Worm (Caenorhabditis elegans) whole organism, L4 larva: ENCODE measurements around the gene nhr-132.

ENCODE experiments used
- D1046.2 ChIP-seq: fragments of 200-800 bp; sonication (Bioruptor generic); IDR thresholded peaks from 2 replicates; pipeline ENCODE4 v1.3.6; 2022; ENCODE audit warnings: missing genetic modification characterization, missing compliant biosample characterization
- F10B5.3 ChIP-seq: sonication (generic microtip); optimal IDR thresholded peaks from 2 replicates; lab custom pipeline; 2016; ENCODE audit warnings: mild to moderate bottlenecking, missing genetic modification characterization, missing compliant biosample characterization
- R02D3.7 ChIP-seq: fragments of 150-350 bp; sonication (generic microtip); optimal IDR thresholded peaks from 3 replicates; lab custom pipeline; 2014; ENCODE audit warnings: missing biosample characterization, missing genetic modification characterization
- T20F7.1 ChIP-seq: fragments of 200-800 bp; sonication (Bioruptor generic); optimal IDR thresholded peaks from 2 replicates; lab custom pipeline; 2018; ENCODE audit warnings: mild to moderate bottlenecking, missing genetic modification characterization, missing compliant biosample characterization
- Y105C5A.15 ChIP-seq: fragments of 200-800 bp; sonication (Bioruptor generic); IDR thresholded peaks from 2 replicates; pipeline ENCODE4 v1.3.6; 2022; ENCODE audit warnings: missing genetic modification characterization, missing compliant biosample characterization
- Y5F2A.4 ChIP-seq: fragments of 200-800 bp; sonication (Bioruptor generic); optimal IDR thresholded peaks from 2 replicates; lab custom pipeline; 2018; ENCODE audit warnings: mild to moderate bottlenecking, missing genetic modification characterization, missing compliant biosample characterization
- ZK337.2 ChIP-seq: fragments of 200-800 bp; sonication (Bioruptor generic); IDR thresholded peaks from 2 replicates; pipeline ENCODE4 v1.3.6; 2022; ENCODE audit warnings: missing genetic modification reagents, missing genetic modification characterization, missing compliant biosample characterization
- arid-1 ChIP-seq: fragments of 200-800 bp; sonication (Bioruptor generic); conservative IDR thresholded peaks from 2 replicates; pipeline ENCODE4 v1.3.6; 2022; ENCODE audit warnings: missing genetic modification reagents, missing genetic modification characterization, missing compliant biosample characterization
- attf-4 ChIP-seq: sonication (generic microtip); optimal IDR thresholded peaks from 3 replicates; lab custom pipeline; 2017; ENCODE audit warnings: missing biosample characterization, missing genetic modification characterization
- ceh-20 ChIP-seq: fragments of 200-800 bp; sonication (Bioruptor generic); IDR thresholded peaks from 2 replicates; pipeline ENCODE4 v1.3.6; 2022; ENCODE audit warnings: missing genetic modification reagents, missing genetic modification characterization, missing compliant biosample characterization
- ceh-62 ChIP-seq: sonication (generic microtip); optimal IDR thresholded peaks from 2 replicates; lab custom pipeline; 2017; ENCODE audit warnings: missing biosample characterization, missing genetic modification characterization
- ces-1 ChIP-seq: fragments of 150-350 bp; sonication (generic microtip); optimal IDR thresholded peaks from 4 replicates; lab custom pipeline; 2014; ENCODE audit warnings: missing biosample characterization, missing genetic modification reagents, missing genetic modification characterization
- ctbp-1 ChIP-seq: fragments of 200-800 bp; sonication (Bioruptor generic); IDR thresholded peaks from 2 replicates; pipeline ENCODE4 v1.3.6; 2022; ENCODE audit warnings: missing genetic modification reagents, missing genetic modification characterization, missing compliant biosample characterization
- dmd-6 ChIP-seq: fragments of 200-800 bp; sonication (Bioruptor generic); IDR thresholded peaks from 2 replicates; pipeline ENCODE4 v1.3.6; 2022; ENCODE audit warnings: missing genetic modification reagents, missing genetic modification characterization, missing compliant biosample characterization
- dmd-8 ChIP-seq: fragments of 200-800 bp; sonication (Bioruptor generic); IDR thresholded peaks from 2 replicates; pipeline ENCODE4 v1.3.6; 2022; ENCODE audit warnings: missing genetic modification characterization, missing compliant biosample characterization
- dmd-9 ChIP-seq: fragments of 200-800 bp; sonication (Bioruptor generic); IDR thresholded peaks from 2 replicates; pipeline ENCODE4 v1.3.6; 2022; ENCODE audit warnings: missing genetic modification reagents, missing genetic modification characterization, missing compliant biosample characterization
- hif-1 ChIP-seq, 2 experiments: sonication (generic microtip); optimal IDR thresholded peaks; 2 replicates each; lab custom pipeline; 2016 to 2017; ENCODE audit warnings: missing compliant biosample characterization in 2 of 2, missing genetic modification characterization in 2 of 2, missing genetic modification reagents in 2 of 2, missing genotype in 2 of 2, mild to moderate bottlenecking in 1 of 2
- hlh-11 ChIP-seq: fragments of 200-800 bp; sonication (Bioruptor generic); optimal IDR thresholded peaks from 2 replicates; lab custom pipeline; 2018; ENCODE audit warnings: mild to moderate bottlenecking, missing genetic modification characterization, missing compliant biosample characterization
- hmg-1.1 ChIP-seq: fragments of 200-800 bp; sonication (Bioruptor generic); IDR thresholded peaks from 2 replicates; pipeline ENCODE4 v1.3.6; 2022; ENCODE audit warnings: missing genetic modification reagents, missing genetic modification characterization, missing compliant biosample characterization
- jun-1 ChIP-seq: fragments of 150-350 bp; optimal IDR thresholded peaks from 2 replicates; lab custom pipeline; 2014; ENCODE audit warnings: missing biosample characterization, missing genetic modification reagents, missing genetic modification characterization
- lim-7 ChIP-seq: fragments of 200-800 bp; sonication (Bioruptor generic); IDR thresholded peaks from 2 replicates; pipeline ENCODE4 v1.3.6; 2022; ENCODE audit warnings: missing genetic modification characterization, missing compliant biosample characterization
- lin-1 ChIP-seq: fragments of 200-800 bp; sonication (Bioruptor generic); IDR thresholded peaks from 2 replicates; pipeline ENCODE4 v1.3.6; 2022; ENCODE audit warnings: missing genetic modification reagents, missing genetic modification characterization, missing compliant biosample characterization
- lin-13 ChIP-seq: fragments of 150-350 bp; optimal IDR thresholded peaks from 2 replicates; lab custom pipeline; 2014; ENCODE audit warnings: missing biosample characterization, missing genetic modification reagents, missing genetic modification characterization
- lir-3 ChIP-seq: sonication (generic microtip); optimal IDR thresholded peaks from 2 replicates; lab custom pipeline; 2016; ENCODE audit warnings: mild to moderate bottlenecking, missing genetic modification characterization, missing compliant biosample characterization
- lsy-2 ChIP-seq, 2 experiments: fragments of 150-350 bp in 1 of 2; sonication (generic microtip) in 1 of 2; optimal IDR thresholded peaks; 2 replicates each; lab custom pipeline; 2014 to 2017; ENCODE audit warnings: missing biosample characterization in 2 of 2, missing genetic modification characterization in 2 of 2
- madf-9 ChIP-seq: fragments of 200-800 bp; sonication (Bioruptor generic); conservative IDR thresholded peaks from 2 replicates; pipeline ENCODE4 v1.3.6; 2022; ENCODE audit warnings: missing genetic modification reagents, missing genetic modification characterization, missing compliant biosample characterization
- mes-2 ChIP-seq: sonication (generic microtip); optimal IDR thresholded peaks from 2 replicates; lab custom pipeline; 2016; ENCODE audit warnings: missing genotype, mild to moderate bottlenecking, missing genetic modification characterization, missing compliant biosample characterization; ENCODE audit not compliant: poor library complexity, severe bottlenecking
- mxl-2 ChIP-seq: fragments of 200-800 bp; sonication (Bioruptor generic); conservative IDR thresholded peaks from 2 replicates; pipeline ENCODE4 v1.3.6; 2022; ENCODE audit warnings: missing genetic modification reagents, missing genetic modification characterization, missing compliant biosample characterization
- mxl-3 ChIP-seq: fragments of 200-800 bp; sonication (Bioruptor generic); optimal IDR thresholded peaks from 2 replicates; lab custom pipeline; 2018; ENCODE audit warnings: mild to moderate bottlenecking, missing genetic modification characterization, missing compliant biosample characterization
- nhr-11 ChIP-seq: fragments of 150-350 bp; optimal IDR thresholded peaks from 2 replicates; lab custom pipeline; 2014; ENCODE audit warnings: missing biosample characterization, missing genetic modification characterization
- nhr-111 ChIP-seq: fragments of 200-800 bp; sonication (Bioruptor generic); optimal IDR thresholded peaks from 2 replicates; lab custom pipeline; 2018; ENCODE audit warnings: mild to moderate bottlenecking, missing genetic modification characterization, missing compliant biosample characterization
- nhr-42 ChIP-seq: fragments of 200-800 bp; sonication (Bioruptor generic); IDR thresholded peaks from 2 replicates; pipeline ENCODE4 v1.3.6; 2022; ENCODE audit warnings: missing genetic modification characterization, missing compliant biosample characterization
- nhr-48 ChIP-seq: sonication (generic microtip); optimal IDR thresholded peaks from 2 replicates; lab custom pipeline; 2016; ENCODE audit warnings: mild to moderate bottlenecking, missing genetic modification characterization, missing compliant biosample characterization
- nhr-6 ChIP-seq: fragments of 150-350 bp; optimal IDR thresholded peaks from 2 replicates; lab custom pipeline; 2014; ENCODE audit warnings: missing biosample characterization, missing genetic modification characterization
- nhr-77 ChIP-seq: fragments of 150-350 bp; optimal IDR thresholded peaks from 2 replicates; lab custom pipeline; 2014; ENCODE audit warnings: missing biosample characterization, missing genetic modification characterization
- set-16 ChIP-seq: fragments of 200-800 bp; sonication (Bioruptor generic); IDR thresholded peaks from 2 replicates; pipeline ENCODE4 v1.3.6; 2022; ENCODE audit warnings: missing genetic modification reagents, missing genetic modification characterization, missing compliant biosample characterization
- skn-1 ChIP-seq: fragments of 150-350 bp; optimal IDR thresholded peaks from 2 replicates; lab custom pipeline; 2014; ENCODE audit warnings: missing biosample characterization, missing genetic modification characterization
- snpc-1.2 ChIP-seq: fragments of 200-800 bp; sonication (Bioruptor generic); IDR thresholded peaks from 2 replicates; pipeline ENCODE4 v1.3.6; 2022; ENCODE audit warnings: missing genetic modification reagents, missing genetic modification characterization, missing compliant biosample characterization
- snpc-4 ChIP-seq: fragments of 150-350 bp; optimal IDR thresholded peaks from 2 replicates; lab custom pipeline; 2014; ENCODE audit warnings: missing biosample characterization, missing genetic modification characterization
- spr-1 ChIP-seq: sonication (generic microtip); optimal IDR thresholded peaks from 2 replicates; lab custom pipeline; 2016; ENCODE audit warnings: mild to moderate bottlenecking, missing genetic modification characterization, missing compliant biosample characterization
- spr-3 ChIP-seq: fragments of 200-800 bp; sonication (Bioruptor generic); optimal IDR thresholded peaks from 2 replicates; lab custom pipeline; 2018; ENCODE audit warnings: mild to moderate bottlenecking, missing genetic modification characterization, missing compliant biosample characterization
- tag-97 ChIP-seq: fragments of 200-800 bp; sonication (Bioruptor generic); IDR thresholded peaks from 2 replicates; pipeline ENCODE4 v1.3.6; 2022; ENCODE audit warnings: missing genetic modification characterization, missing compliant biosample characterization
- unc-130 ChIP-seq: sonication (generic microtip); optimal IDR thresholded peaks from 2 replicates; lab custom pipeline; 2016; ENCODE audit warnings: missing genetic modification reagents, missing genetic modification characterization, missing compliant biosample characterization
- unc-62 ChIP-seq, 3 experiments: fragments of 150-350 bp in 1 of 3; sonication (generic microtip); optimal IDR thresholded peaks in 2 of 3; peaks in 1 of 3; 1 replicate in 1 of 3; 2 replicates in 2 of 3; lab custom pipeline; 2014 to 2017; ENCODE audit warnings: missing biosample characterization in 3 of 3, missing genetic modification characterization in 3 of 3, missing genetic modification reagents in 3 of 3, missing genotype in 1 of 3
- zag-1 ChIP-seq: fragments of 150-350 bp; optimal IDR thresholded peaks from 2 replicates; lab custom pipeline; 2014; ENCODE audit warnings: missing biosample characterization, missing genetic modification characterization
- zfp-2 ChIP-seq: sonication (generic microtip); optimal IDR thresholded peaks from 2 replicates; lab custom pipeline; 2016; ENCODE audit warnings: mild to moderate bottlenecking, missing genetic modification characterization, missing compliant biosample characterization
- zfp-3 ChIP-seq: fragments of 200-800 bp; sonication (Bioruptor generic); conservative IDR thresholded peaks from 2 replicates; pipeline ENCODE4 v1.3.6; 2022; ENCODE audit warnings: missing genetic modification reagents, missing genetic modification characterization, missing compliant biosample characterization

The nhr-132 gene

ce11 chrV:525040-525439 lies 9.2 kb upstream of the nhr-132 start, which contains the start of gene R11G11.16:
TSS of gene R11G11.16 (minus strand) at chrV:525140.
- TF ChIP-seq nhr-77 (tag; lab: Kevin White, UChicago) (no peak), lsy-2 (tag; optimal IDR thresholded peaks at IDR 0.05; lab: Kevin White, UChicago) (no peak), mes-2 (tag; lab: Kevin White, UChicago) (no peak), hlh-11 (no peak), zfp-2 (tag; lab: Kevin White, UChicago) (no peak), ceh-62 (tag; lab: Kevin White, UChicago) (no peak), lin-1 (GFP tag; lab: Robert Waterston, UW) (no peak), nhr-11 (tag; lab: Kevin White, UChicago) (no peak), snpc-1.2 (GFP tag; lab: Robert Waterston, UW) (no peak), Y5F2A.4 (GFP tag; lab: Kevin White, UChicago) (no peak), lir-3 (tag; lab: Kevin White, UChicago) (no peak), F10B5.3 (no peak), hmg-1.1 (GFP tag; lab: Robert Waterston, UW) (no peak), nhr-6 (tag; lab: Kevin White, UChicago) (no peak), nhr-111 (GFP tag; lab: Kevin White, UChicago) (no peak), spr-1 (tag; lab: Kevin White, UChicago) (no peak), jun-1 (tag; lab: Kevin White, UChicago) (no peak), dmd-6 (GFP tag; lab: Robert Waterston, UW) (no peak), R02D3.7 (tag; lab: Kevin White, UChicago) (no peak)

DNA sequence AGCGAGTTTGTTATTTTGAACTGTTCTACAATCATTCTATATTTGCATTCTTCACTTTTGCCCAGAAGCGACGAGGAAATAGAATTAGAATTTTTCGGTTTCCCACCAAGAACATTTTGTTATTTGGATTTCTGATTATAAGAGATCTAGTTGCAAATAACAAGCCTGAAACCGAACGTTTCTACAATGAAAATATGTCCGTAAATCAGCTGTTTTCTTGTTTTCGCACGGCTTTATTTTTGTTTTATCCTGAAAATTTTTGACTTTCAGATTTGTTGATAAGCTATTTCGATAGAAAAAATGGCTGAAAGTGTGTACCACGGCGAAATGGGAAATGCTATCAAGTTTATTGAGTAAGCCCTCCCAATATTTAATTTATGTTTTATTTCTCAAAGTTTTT lies 6.6 kb upstream of the nhr-132 start, which contains the start of gene srw-108:
srw-108 (plus strand) TSS at position 301 of the 400 bp plus-strand sequence.
- TF ChIP-seq Y105C5A.15 (GFP tag; lab: Robert Waterston, UW): no peak
- no peak for TF ChIP-seq mes-2 (tag; lab: Kevin White, UChicago)
- no peak for TF ChIP-seq snpc-4
- no peak for TF ChIP-seq D1046.2 (GFP tag; lab: Robert Waterston, UW)
- TF ChIP-seq zag-1: no peak
- TF ChIP-seq nhr-42 (GFP tag; lab: Robert Waterston, UW): no peak
- TF ChIP-seq arid-1 (GFP tag; lab: Robert Waterston, UW): no peak
- TF ChIP-seq lin-13 (GFP tag; lab: Kevin White, UChicago): no peak
- TF ChIP-seq zfp-3 (GFP tag; lab: Robert Waterston, UW): no peak
- no peak for TF ChIP-seq hif-1 (tag; optimal IDR thresholded peaks at IDR 0.05; lab: Kevin White, UChicago)
- no peak for TF ChIP-seq dmd-9 (GFP tag; lab: Robert Waterston, UW)
- no peak for TF ChIP-seq T20F7.1
- TF ChIP-seq nhr-48 (tag; lab: Kevin White, UChicago): no peak
- TF ChIP-seq lim-7 (GFP tag; lab: Robert Waterston, UW): no peak
- no peak for TF ChIP-seq spr-3
- no peak for TF ChIP-seq nhr-111 (GFP tag; lab: Kevin White, UChicago)

DNA sequence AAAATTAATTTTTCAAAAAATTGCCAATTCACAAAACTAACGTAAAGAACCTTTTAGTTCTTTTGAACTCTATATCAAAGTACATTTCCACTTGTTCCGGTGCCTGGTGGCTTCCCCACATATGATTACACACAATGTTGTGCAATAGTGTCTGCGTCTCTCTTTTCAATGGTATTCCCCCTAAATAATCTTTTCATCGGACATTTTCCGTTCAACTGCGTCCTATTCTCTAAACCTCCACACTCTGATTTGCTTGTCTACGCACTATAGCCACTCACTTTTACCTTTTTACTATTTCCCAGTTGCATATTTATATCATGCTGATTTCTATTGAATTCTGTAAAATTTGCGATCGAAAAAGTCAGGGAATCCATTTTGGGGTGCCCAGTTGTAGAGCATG lies 2.2 kb upstream of the nhr-132 start, which contains the start of gene nhr-58:
nhr-58 (plus strand) TSS at position 214 of the 400 bp plus-strand sequence.
- TF ChIP-seq ceh-20 (GFP tag; lab: Robert Waterston, UW): no peak
- TF ChIP-seq snpc-1.2 (GFP tag; lab: Robert Waterston, UW): no peak
- no peak for TF ChIP-seq tag-97
- no peak for TF ChIP-seq ZK337.2
- no peak for TF ChIP-seq dmd-9 (GFP tag; lab: Robert Waterston, UW)
- no peak for TF ChIP-seq ctbp-1
- TF ChIP-seq nhr-42 (GFP tag; lab: Robert Waterston, UW): no peak
- TF ChIP-seq Y105C5A.15 (GFP tag; lab: Robert Waterston, UW): no peak
- TF ChIP-seq mxl-3 (GFP tag; lab: Kevin White, UChicago): peak; percentile 56
- no peak for TF ChIP-seq lir-3 (tag; lab: Kevin White, UChicago)
- TF ChIP-seq ces-1 (GFP tag; lab: Kevin White, UChicago): no peak
- no peak for TF ChIP-seq nhr-111 (GFP tag; lab: Kevin White, UChicago)
- TF ChIP-seq set-16 (GFP tag; lab: Robert Waterston, UW): no peak
- TF ChIP-seq dmd-8: no peak
- no peak for TF ChIP-seq mxl-2
- TF ChIP-seq unc-62 (GFP tag; optimal IDR thresholded peaks at IDR 0.05 in 1 of 2; lab: Kevin White, UChicago): no peak
- no peak for TF ChIP-seq unc-62 (tag; optimal IDR thresholded peaks at IDR 0.05; lab: Kevin White, UChicago)
- peak; percentile 97 for TF ChIP-seq dmd-6 (GFP tag; lab: Robert Waterston, UW)
- peak; percentile 69 for TF ChIP-seq nhr-11 (tag; lab: Kevin White, UChicago)
- TF ChIP-seq D1046.2 (GFP tag; lab: Robert Waterston, UW): no peak
- no peak for TF ChIP-seq attf-4
- no peak for TF ChIP-seq unc-130
- no peak for TF ChIP-seq zfp-3 (GFP tag; lab: Robert Waterston, UW)
- no peak for TF ChIP-seq skn-1 (tag; lab: Kevin White, UChicago)
- TF ChIP-seq madf-9 (GFP tag; lab: Robert Waterston, UW): no peak
